Fruit fly (Drosophila melanogaster) Kc167 (cell line): ENCODE results near the gene Oatp33Ea.

ENCODE experiments used
- h ChIP-seq: fragments of >200 bp; optimal IDR thresholded peaks from 3 replicates; lab custom pipeline; 2018; ENCODE audit warnings: missing external identifiers
- insv ChIP-seq: fragments of >200 bp; optimal IDR thresholded peaks from 3 replicates; lab custom pipeline; 2018; ENCODE audit warnings: missing external identifiers
- psq ChIP-seq: fragments of >200 bp; optimal IDR thresholded peaks from 2 replicates; lab custom pipeline; 2017; ENCODE audit warnings: missing external identifiers
- ttk ChIP-seq: sonication (Bioruptor generic); optimal IDR thresholded peaks from 2 replicates; lab custom pipeline; 2017; ENCODE audit warnings: missing external identifiers

DNA sequence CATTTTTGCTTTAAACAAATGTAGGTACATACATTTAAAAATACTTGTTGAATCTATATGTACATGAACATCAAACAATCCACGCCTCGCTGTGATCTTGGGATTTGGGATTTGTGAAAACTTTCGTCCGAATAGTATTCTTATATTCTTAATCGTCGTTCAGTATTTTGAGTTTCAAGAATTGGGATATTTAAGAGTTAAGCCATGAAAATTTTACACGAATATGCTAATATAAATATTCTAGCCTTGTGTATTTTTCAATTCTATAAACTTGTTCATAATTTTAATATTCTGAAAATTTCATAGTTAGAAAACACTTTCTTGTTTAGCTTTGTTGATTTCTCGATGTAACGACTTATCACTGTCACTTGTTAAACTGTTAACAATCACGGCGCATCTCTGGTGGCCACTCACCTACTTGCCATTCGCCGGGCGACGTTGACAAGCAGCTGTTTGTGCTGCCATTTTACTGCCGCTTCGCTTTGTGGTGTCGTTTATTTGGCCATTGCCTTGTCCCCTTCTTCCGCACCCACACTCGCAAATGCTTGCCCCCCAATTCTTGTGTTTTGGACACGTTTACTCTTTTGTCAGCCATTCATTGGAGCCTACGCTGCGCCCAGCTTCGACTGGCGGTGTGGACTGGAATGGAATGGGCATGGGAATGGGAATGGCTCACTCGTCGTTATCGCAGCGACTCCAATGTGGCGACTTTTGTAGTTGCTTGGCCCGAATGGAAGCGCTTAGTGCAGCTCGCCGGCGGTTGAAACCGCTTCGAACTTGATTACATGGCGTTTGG, 9.6 kb downstream of the Oatp33Ea start:
- no peak for TF ChIP-seq psq (lab: Kevin White, UChicago)
- TF ChIP-seq h: no peak
- TF ChIP-seq ttk: no peak
- no peak for TF ChIP-seq insv (lab: Kevin White, UChicago)
